Fruit fly (Drosophila melanogaster): Measurements from ENCODE around the gene CG9109.

CG9109 gene

dm6 chr2L:6082157-6082645, 48.0 kb upstream of the CG9109 start, which contains the start of gene Kr-h1 (continued):
- TF ChIP-seq CG3281 (GFP tag; optimal IDR thresholded peaks at IDR 0.05) = no peak
- no peak for TF ChIP-seq CG32767 (GFP tag; IDR thresholded peaks at IDR 0.05)
- TF ChIP-seq pum (GFP tag; optimal IDR thresholded peaks at IDR 0.05) = no peak
- TF ChIP-seq Sox102F (GFP tag; optimal IDR thresholded peaks at IDR 0.05) = no peak
- TF ChIP-seq amos (GFP tag; IDR thresholded peaks at IDR 0.05; ENCODE audit: partially characterized antibody) = peak; percentile 27; the same call in 1 of the 2 replicates
- TF ChIP-seq Meics (GFP tag; optimal IDR thresholded peaks at IDR 0.05) = no peak
- TF ChIP-seq fd64A (GFP tag; optimal IDR thresholded peaks at IDR 0.05) = no peak
- TF ChIP-seq gt (GFP tag; IDR thresholded peaks at IDR 0.05) = no peak
- no peak for TF ChIP-seq mam (GFP tag; optimal IDR thresholded peaks at IDR 0.05)
- TF ChIP-seq Dek (tag; optimal IDR thresholded peaks at IDR 0.05) = no peak
- TF ChIP-seq sens-2 (GFP tag; IDR thresholded peaks at IDR 0.05) = no peak
- no peak for TF ChIP-seq stwl (tag; optimal IDR thresholded peaks at IDR 0.05)
- TF ChIP-seq Fer1 (GFP tag; optimal IDR thresholded peaks at IDR 0.05) = no peak
- no peak for TF ChIP-seq Aef1 (GFP tag; IDR thresholded peaks at IDR 0.05)
- TF ChIP-seq btn (GFP tag; optimal IDR thresholded peaks at IDR 0.05) = no peak
- no peak for TF ChIP-seq CG5245 (GFP tag; optimal IDR thresholded peaks at IDR 0.05)
- no peak for TF ChIP-seq CG8089 (GFP tag; optimal IDR thresholded peaks at IDR 0.05)
- TF ChIP-seq CG31365 (tag; optimal IDR thresholded peaks at IDR 0.05) = no peak
- TF ChIP-seq CG15601 (tag; optimal IDR thresholded peaks at IDR 0.05) = no peak
- no peak for TF ChIP-seq aop (GFP tag; IDR thresholded peaks at IDR 0.05)
- TF ChIP-seq pzg (GFP tag; optimal IDR thresholded peaks at IDR 0.05) = no peak
- TF ChIP-seq onecut (GFP tag; IDR thresholded peaks at IDR 0.05) = no peak
- TF ChIP-seq crc (GFP tag; optimal IDR thresholded peaks at IDR 0.05) = no peak
- TF ChIP-seq trem (tag; optimal IDR thresholded peaks at IDR 0.05) = no peak
- no peak for TF ChIP-seq tup (GFP tag; optimal IDR thresholded peaks at IDR 0.05)
- TF ChIP-seq CG16863 (GFP tag; optimal IDR thresholded peaks at IDR 0.05) = no peak
- no peak for TF ChIP-seq Lhr (GFP tag; optimal IDR thresholded peaks at IDR 0.05)
- no peak for TF ChIP-seq sob (GFP tag; IDR thresholded peaks at IDR 0.05)
- TF ChIP-seq Ets97D (GFP tag; optimal IDR thresholded peaks at IDR 0.05) = no peak
- no peak for TF ChIP-seq H15 (GFP tag; IDR thresholded peaks at IDR 0.05)
- TF ChIP-seq CG10431 (GFP tag; optimal IDR thresholded peaks at IDR 0.05) = no peak
- TF ChIP-seq Deaf1 (tag; optimal IDR thresholded peaks at IDR 0.05) = peak; percentile 3
- no peak for TF ChIP-seq zen (tag; optimal IDR thresholded peaks at IDR 0.05)
- no peak for TF ChIP-seq danr (GFP tag; IDR thresholded peaks at IDR 0.05)
- TF ChIP-seq CG10654 (GFP tag; optimal IDR thresholded peaks at IDR 0.05) = no peak
- TF ChIP-seq Dad (GFP tag; optimal IDR thresholded peaks at IDR 0.05) = no peak
- TF ChIP-seq corto (GFP tag; optimal IDR thresholded peaks at IDR 0.05) = peak; percentile 43
- no peak for TF ChIP-seq Ssrp (tag; optimal IDR thresholded peaks at IDR 0.05)
- no peak for TF ChIP-seq lov (optimal IDR thresholded peaks at IDR 0.05)
- TF ChIP-seq lov (GFP tag; IDR thresholded peaks at IDR 0.05) = no peak
- TF ChIP-seq Spps (tag; optimal IDR thresholded peaks at IDR 0.05) = no peak
- TF ChIP-seq odd (GFP tag; optimal IDR thresholded peaks at IDR 0.05) = no peak
- TF ChIP-seq usp (GFP tag; optimal IDR thresholded peaks at IDR 0.05) = no peak
- no peak for TF ChIP-seq ttk (GFP tag; IDR thresholded peaks at IDR 0.05)
- peak; percentile 72 for TF ChIP-seq CG13894 (tag; optimal IDR thresholded peaks at IDR 0.05)
- TF ChIP-seq CG13775 (GFP tag; optimal IDR thresholded peaks at IDR 0.05) = no peak
- no peak for TF ChIP-seq Atf3 (GFP tag; optimal IDR thresholded peaks at IDR 0.05)
- TF ChIP-seq da (GFP tag; optimal IDR thresholded peaks at IDR 0.05) = no peak
- no peak for TF ChIP-seq nau (GFP tag; optimal IDR thresholded peaks at IDR 0.05)
- no peak for TF ChIP-seq CG15514 (GFP tag; optimal IDR thresholded peaks at IDR 0.05)
- no peak for TF ChIP-seq CG6654 (GFP tag; optimal IDR thresholded peaks at IDR 0.05)
- no peak for TF ChIP-seq CG11398 (GFP tag; optimal IDR thresholded peaks at IDR 0.05)
